Fruit fly (Drosophila melanogaster): ENCODE results near the gene CG15293.

DNA sequence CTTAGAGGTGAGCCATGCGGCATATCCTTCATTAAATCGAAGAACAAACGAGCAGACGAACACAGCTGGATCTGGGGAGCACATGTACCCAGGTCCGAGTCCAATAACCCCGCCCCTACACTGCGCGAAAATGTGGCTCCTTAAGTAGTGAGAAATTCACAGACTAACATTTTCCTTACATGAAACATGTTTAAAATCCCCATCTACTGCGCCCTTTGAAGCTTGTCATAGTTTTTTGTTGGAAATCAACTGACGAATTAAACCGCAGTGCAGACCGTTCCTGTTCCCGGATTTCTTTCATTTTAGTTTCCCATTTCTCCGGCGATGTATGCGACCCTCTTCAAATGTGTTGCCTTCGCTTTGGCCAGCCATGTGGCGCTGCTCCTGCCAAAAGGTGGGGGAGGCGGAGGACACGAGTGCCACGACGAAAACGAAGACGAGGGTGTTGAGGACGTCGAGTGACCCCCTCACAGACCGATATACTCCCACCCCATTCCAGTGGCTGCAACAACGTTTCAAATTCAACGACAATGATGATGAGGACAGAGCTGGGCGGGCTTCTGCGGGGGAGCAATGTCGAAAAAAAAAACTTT lies 13.6 kb upstream of the CG15293 start:
- TF ChIP-seq EcR (GFP tag; optimal IDR thresholded peaks at IDR 0.05) (no peak), pan (optimal IDR thresholded peaks at IDR 0.05) (no peak), psq (optimal IDR thresholded peaks at IDR 0.05) (no peak)
